Fruit fly (Drosophila melanogaster) Kc167 (cell line): Measurements from ENCODE around the gene Cpr100A.

ENCODE experiments used
- Myc ChIP-seq: fragments of >200 bp; optimal IDR thresholded peaks from 2 replicates; lab custom pipeline; 2017; ENCODE audit warnings: missing external identifiers
- Sin3A ChIP-seq: fragments of >200 bp; optimal IDR thresholded peaks from 2 replicates; lab custom pipeline; 2018; ENCODE audit warnings: missing external identifiers
- h ChIP-seq: fragments of >200 bp; optimal IDR thresholded peaks from 3 replicates; lab custom pipeline; 2018; ENCODE audit warnings: missing external identifiers
- insv ChIP-seq: fragments of >200 bp; optimal IDR thresholded peaks from 3 replicates; lab custom pipeline; 2018; ENCODE audit warnings: missing external identifiers
- psq ChIP-seq: fragments of >200 bp; optimal IDR thresholded peaks from 2 replicates; lab custom pipeline; 2017; ENCODE audit warnings: missing external identifiers
- ttk ChIP-seq: sonication (Bioruptor generic); optimal IDR thresholded peaks from 2 replicates; lab custom pipeline; 2017; ENCODE audit warnings: missing external identifiers

The Cpr100A gene

DNA sequence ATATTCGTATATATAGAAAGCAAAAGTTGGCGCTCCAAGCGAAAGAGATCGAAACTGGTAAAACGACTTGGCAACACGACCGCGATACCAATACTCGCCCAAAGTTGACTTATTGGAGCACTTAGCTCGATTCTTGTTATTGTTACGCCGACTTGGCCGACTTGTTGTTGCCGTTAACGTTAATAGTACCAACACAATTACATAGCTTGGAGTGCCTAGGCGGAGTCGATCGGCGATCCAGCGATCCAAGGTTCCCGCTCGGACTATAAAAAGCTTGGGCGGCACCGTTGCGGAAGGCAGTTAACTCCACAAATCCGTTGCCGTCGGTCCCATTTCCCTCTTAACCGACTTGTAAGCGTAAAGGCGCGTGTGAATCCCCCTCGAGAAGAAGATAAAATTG is at the start of gene Cpr100A:
Gene Cpr100A, plus strand, starts transcription at position 290 of the 400 bp plus-strand sequence.
- TF ChIP-seq Myc (lab: Kevin White, UChicago) (no peak), psq (no peak), Sin3A (lab: Kevin White, UChicago) (no peak), h (lab: Kevin White, UChicago) (no peak), insv (lab: Kevin White, UChicago) (no peak)

DNA sequence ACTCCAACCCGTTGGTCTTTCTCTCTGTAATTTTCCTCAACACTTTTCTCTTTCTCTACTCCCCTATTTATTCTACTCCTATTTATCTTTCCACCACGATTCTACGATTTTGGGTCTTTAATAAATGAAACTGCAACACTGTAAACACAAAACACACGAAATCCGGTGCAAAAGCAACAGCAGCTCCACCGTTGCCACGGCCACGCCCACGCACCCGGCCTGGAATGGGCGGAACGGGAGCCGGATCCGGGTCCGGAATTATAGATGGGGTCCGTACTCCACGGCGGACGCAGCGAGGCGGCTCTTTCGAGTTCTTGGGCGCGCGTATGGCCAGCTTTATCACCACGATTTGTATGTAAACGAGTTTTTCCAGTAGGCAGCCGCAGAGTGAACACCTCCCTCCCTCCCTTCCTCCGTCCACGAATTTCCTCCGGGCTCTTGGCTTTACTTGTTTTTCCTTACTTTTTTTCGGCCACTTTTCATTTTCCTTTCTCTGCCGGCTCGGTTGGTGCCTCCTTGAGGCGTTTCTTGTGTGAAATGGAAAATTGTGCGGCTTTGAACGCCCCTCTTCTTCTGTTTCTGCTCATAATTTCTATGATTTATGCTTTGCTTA is 46.5 kb upstream of the Cpr100A start:
- TF ChIP-seq ttk (lab: Kevin White, UChicago), result no peak
- no peak for TF ChIP-seq insv (lab: Kevin White, UChicago)
- TF ChIP-seq Myc (lab: Kevin White, UChicago), result no peak
- no peak for TF ChIP-seq h (lab: Kevin White, UChicago)
- no peak for TF ChIP-seq Sin3A (lab: Kevin White, UChicago)

DNA sequence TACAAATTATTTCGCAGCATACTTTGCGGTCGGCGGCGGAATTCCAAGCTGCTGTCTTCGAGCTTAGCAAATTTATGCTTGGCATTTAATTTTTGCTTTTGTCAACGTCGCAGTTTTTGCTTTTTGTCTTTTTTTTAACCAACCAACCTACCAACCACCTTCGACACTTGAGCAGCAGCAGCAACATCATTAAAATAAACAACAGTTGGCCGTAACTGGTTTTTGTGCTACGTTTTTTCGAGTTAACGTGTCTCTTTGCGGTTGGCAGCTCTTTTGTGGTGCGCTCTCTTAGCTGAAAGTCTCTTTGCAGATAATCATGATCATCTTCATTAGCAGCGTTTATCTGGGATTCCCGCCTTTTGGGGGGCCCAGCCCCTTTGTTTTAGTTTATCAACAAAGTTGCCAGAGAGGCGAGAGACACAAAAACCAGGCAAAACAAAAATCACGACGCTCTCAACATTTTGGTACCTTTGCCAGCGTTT is 45.3 kb upstream of the Cpr100A start:
- TF ChIP-seq h (lab: Kevin White, UChicago) (no peak), insv (lab: Kevin White, UChicago) (no peak), Sin3A (lab: Kevin White, UChicago) (no peak), Myc (lab: Kevin White, UChicago) (no peak), psq (no peak), ttk (lab: Kevin White, UChicago) (no peak)

dm6 chr3R:30827544-30827943 is 39.8 kb upstream of the Cpr100A start, which contains the start of gene CG15544:
Gene CG15544 (plus strand): TSS chr3R:30827819.
- TF ChIP-seq insv (lab: Kevin White, UChicago) (no peak), ttk (lab: Kevin White, UChicago) (no peak), psq (no peak), h (lab: Kevin White, UChicago) (no peak), Myc (lab: Kevin White, UChicago) (no peak), Sin3A (lab: Kevin White, UChicago) (no peak)

DNA sequence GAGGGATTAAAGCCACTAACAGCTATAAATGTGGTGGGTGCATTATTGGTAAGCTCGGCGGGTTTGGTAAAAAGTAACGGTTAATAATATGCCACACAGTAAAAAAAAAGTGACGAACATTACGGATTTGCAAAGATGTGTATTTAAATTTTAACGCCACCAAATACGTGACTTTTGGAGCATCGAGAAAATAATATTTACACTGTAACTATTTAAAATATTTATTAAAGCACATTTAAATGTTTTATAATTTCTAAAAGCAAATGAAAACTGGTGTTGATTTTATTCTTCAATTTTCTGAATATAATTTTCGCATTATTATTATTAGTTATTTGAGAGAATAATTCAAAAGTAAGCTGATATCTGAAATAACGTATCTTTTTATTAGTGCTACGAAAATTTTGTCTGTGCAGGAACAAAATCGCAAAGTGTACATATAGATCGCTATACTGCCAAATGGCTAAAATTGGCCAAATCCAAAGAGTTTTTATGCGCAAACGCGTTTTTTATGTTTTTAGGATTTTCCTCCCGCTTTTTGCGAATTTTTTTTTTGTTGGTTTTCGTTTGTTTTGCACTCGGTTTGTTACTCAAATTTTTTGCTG is 38.8 kb upstream of the Cpr100A start:
- no peak for TF ChIP-seq psq
- no peak for TF ChIP-seq Myc (lab: Kevin White, UChicago)
- no peak for TF ChIP-seq Sin3A (lab: Kevin White, UChicago)
- TF ChIP-seq ttk (lab: Kevin White, UChicago), result no peak
- no peak for TF ChIP-seq insv (lab: Kevin White, UChicago)
- no peak for TF ChIP-seq h (lab: Kevin White, UChicago)

DNA sequence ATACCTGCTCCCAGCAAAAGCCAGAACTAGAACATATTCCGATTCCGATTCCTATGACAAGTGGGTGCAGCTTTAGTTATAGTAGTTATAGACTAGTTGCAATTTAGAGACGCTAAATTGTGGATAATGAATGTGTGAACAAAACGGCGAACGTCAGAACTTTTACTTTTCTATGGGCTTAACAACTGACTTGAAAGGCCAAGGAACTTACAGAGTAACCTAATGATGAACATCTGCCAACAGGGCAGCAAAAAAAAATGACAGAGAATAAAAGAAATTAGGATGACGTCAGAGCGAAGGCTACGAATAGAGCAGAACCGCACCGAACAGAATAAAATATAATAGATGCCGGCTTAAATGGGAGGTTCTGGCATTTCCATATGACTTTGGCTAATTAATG is 35.2 kb upstream of the Cpr100A start:
- TF ChIP-seq ttk (lab: Kevin White, UChicago) (no peak), h (lab: Kevin White, UChicago) (no peak), psq (no peak), insv (lab: Kevin White, UChicago) (no peak), Myc (lab: Kevin White, UChicago) (no peak), Sin3A (lab: Kevin White, UChicago) (no peak)

- no peak for TF ChIP-seq Myc (lab: Kevin White, UChicago)
- no peak for TF ChIP-seq h (lab: Kevin White, UChicago)
- no peak for TF ChIP-seq Sin3A (lab: Kevin White, UChicago)
- TF ChIP-seq psq, result no peak
- TF ChIP-seq ttk (lab: Kevin White, UChicago), result no peak
- TF ChIP-seq insv (lab: Kevin White, UChicago), result no peak
Observed at dm6 chr3R:30833078-30833477, 34.2 kb upstream of the Cpr100A start.

dm6 chr3R:30840741-30841140 is 26.6 kb upstream of the Cpr100A start:
- TF ChIP-seq Sin3A (lab: Kevin White, UChicago) (no peak), Myc (lab: Kevin White, UChicago) (no peak), ttk (lab: Kevin White, UChicago) (no peak), insv (lab: Kevin White, UChicago) (no peak), psq (no peak), h (lab: Kevin White, UChicago) (no peak)

DNA sequence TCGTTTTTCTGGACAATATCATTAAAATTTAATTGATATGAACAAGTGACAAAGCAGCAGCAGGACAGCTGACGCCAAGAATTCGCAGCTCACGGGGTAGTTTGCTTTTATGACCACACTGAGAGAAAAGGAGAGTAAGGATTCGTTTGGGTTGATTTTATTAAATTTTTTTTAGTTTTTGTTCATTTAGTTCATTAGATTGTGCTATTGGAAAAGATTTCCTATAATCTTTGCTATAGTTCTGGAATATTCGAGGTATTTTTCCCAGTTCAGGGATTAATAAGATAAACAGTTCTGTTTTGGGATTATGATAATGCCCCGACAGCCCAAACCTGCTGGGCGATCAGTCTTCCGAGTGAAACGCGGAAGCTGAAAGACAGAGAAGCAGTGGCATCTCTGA is 25.1 kb upstream of the Cpr100A start:
- TF ChIP-seq psq, result no peak
- no peak for TF ChIP-seq h (lab: Kevin White, UChicago)
- no peak for TF ChIP-seq ttk (lab: Kevin White, UChicago)
- no peak for TF ChIP-seq insv (lab: Kevin White, UChicago)
- no peak for TF ChIP-seq Sin3A (lab: Kevin White, UChicago)
- no peak for TF ChIP-seq Myc (lab: Kevin White, UChicago)

dm6 chr3R:30842639-30843476 is 24.5 kb upstream of the Cpr100A start:
- no peak for TF ChIP-seq ttk (lab: Kevin White, UChicago)

dm6 chr3R:30843709-30844108 is 23.6 kb upstream of the Cpr100A start:
- no peak for TF ChIP-seq insv (lab: Kevin White, UChicago)
- no peak for TF ChIP-seq ttk (lab: Kevin White, UChicago)
- no peak for TF ChIP-seq Myc (lab: Kevin White, UChicago)
- no peak for TF ChIP-seq Sin3A (lab: Kevin White, UChicago)
- no peak for TF ChIP-seq psq
- TF ChIP-seq h (lab: Kevin White, UChicago), result no peak
